Fruit fly (Drosophila melanogaster) whole organism, embryonic: Measurements from ENCODE around the gene CG11550.

ENCODE experiments used
- CG10209 ChIP-seq: fragments of 200-800 bp; sonication (Bioruptor generic); optimal IDR thresholded peaks from 3 replicates; lab custom pipeline; 2017; ENCODE audit warnings: missing biosample characterization, mild to moderate bottlenecking, missing genetic modification characterization, missing genetic modification reagents
- CG10565 ChIP-seq: fragments of 200-800 bp; sonication (Bioruptor generic); optimal IDR thresholded peaks from 3 replicates; lab custom pipeline; 2016; ENCODE audit warnings: missing biosample characterization, mild to moderate bottlenecking, missing genetic modification characterization
- CG1647 ChIP-seq: fragments of 200-800 bp; sonication (Bioruptor generic); optimal IDR thresholded peaks from 3 replicates; lab custom pipeline; 2016; ENCODE audit warnings: missing biosample characterization, missing genetic modification characterization
- CG16779 ChIP-seq: fragments of 200-800 bp; sonication (Bioruptor generic); IDR thresholded peaks from 2 replicates; pipeline ENCODE4 v1.3.6; 2022; ENCODE audit warnings: missing biosample characterization, missing genetic modification characterization
- CG16863 ChIP-seq: fragments of 200-800 bp; sonication (Bioruptor generic); optimal IDR thresholded peaks from 3 replicates; lab custom pipeline; 2016; ENCODE audit warnings: missing biosample characterization, missing genetic modification characterization
- CG17802 ChIP-seq: fragments of 200-800 bp; sonication (Bioruptor generic); optimal IDR thresholded peaks from 2 replicates; lab custom pipeline; 2018; ENCODE audit warnings: missing biosample characterization, mild to moderate bottlenecking, missing genetic modification characterization, moderate library complexity
- CG18262 ChIP-seq: fragments of 200-800 bp; optimal IDR thresholded peaks from 3 replicates; lab custom pipeline; 2019; ENCODE audit warnings: missing biosample characterization, mild to moderate bottlenecking, missing genetic modification characterization, moderate library complexity
- CG18599 ChIP-seq: fragments of 200-800 bp; sonication (Bioruptor generic); optimal IDR thresholded peaks from 3 replicates; lab custom pipeline; 2017; ENCODE audit warnings: missing biosample characterization, missing genetic modification characterization, mild to moderate bottlenecking, moderate library complexity, missing genetic modification reagents
- CG2120 ChIP-seq: fragments of 200-800 bp; sonication (Bioruptor generic); optimal IDR thresholded peaks from 3 replicates; lab custom pipeline; 2016; ENCODE audit warnings: missing biosample characterization, missing genetic modification characterization
- CG2678 ChIP-seq: fragments of 200-800 bp; sonication (Bioruptor generic); optimal IDR thresholded peaks from 3 replicates; lab custom pipeline; 2019; ENCODE audit warnings: missing biosample characterization, mild to moderate bottlenecking, missing genetic modification characterization, moderate library complexity
- CG30020 ChIP-seq: fragments of 200-800 bp; optimal IDR thresholded peaks from 2 replicates; lab custom pipeline; 2019; ENCODE audit warnings: missing biosample characterization, mild to moderate bottlenecking, missing genetic modification characterization, moderate library complexity
- CG30403 ChIP-seq: fragments of 200-800 bp; sonication (Bioruptor generic); optimal IDR thresholded peaks from 3 replicates; lab custom pipeline; 2016; ENCODE audit warnings: missing biosample characterization, missing genetic modification characterization
- CG31388 ChIP-seq: fragments of 200-800 bp; sonication (Bioruptor generic); optimal IDR thresholded peaks from 2 replicates; lab custom pipeline; 2016; ENCODE audit warnings: missing biosample characterization, missing genetic modification characterization
- CG7271 ChIP-seq: fragments of 200-800 bp; sonication (Bioruptor generic); optimal IDR thresholded peaks from 2 replicates; lab custom pipeline; 2018; ENCODE audit warnings: missing biosample characterization, mild to moderate bottlenecking, missing genetic modification characterization, moderate library complexity
- CG7839 ChIP-seq: fragments of 200-800 bp; sonication (Bioruptor generic); optimal IDR thresholded peaks from 3 replicates; lab custom pipeline; 2018; ENCODE audit warnings: missing biosample characterization, mild to moderate bottlenecking, missing genetic modification characterization, moderate library complexity
- CG7928 ChIP-seq: fragments of 200-800 bp; sonication (Bioruptor generic); optimal IDR thresholded peaks from 2 replicates; lab custom pipeline; 2017; ENCODE audit warnings: missing biosample characterization, mild to moderate bottlenecking, missing genetic modification characterization
- CG9609 ChIP-seq: fragments of 200-800 bp; sonication (Bioruptor generic); optimal IDR thresholded peaks from 3 replicates; lab custom pipeline; 2016; ENCODE audit warnings: missing biosample characterization, missing genetic modification characterization
- CG9797 ChIP-seq: fragments of 200-800 bp; sonication (Bioruptor generic); optimal IDR thresholded peaks from 3 replicates; lab custom pipeline; 2018; ENCODE audit warnings: missing biosample characterization, mild to moderate bottlenecking, missing genetic modification characterization
- CG9876 ChIP-seq: fragments of 200-800 bp; sonication (Bioruptor generic); optimal IDR thresholded peaks from 2 replicates; lab custom pipeline; 2016; ENCODE audit warnings: missing biosample characterization, missing genetic modification characterization
- CHES-1-like ChIP-seq: fragments of 200-800 bp; sonication (Bioruptor generic); optimal IDR thresholded peaks from 2 replicates; lab custom pipeline; 2016; ENCODE audit warnings: missing biosample characterization, missing genetic modification characterization
- Doc2 ChIP-seq: fragments of 200-800 bp; sonication (Bioruptor generic); IDR thresholded peaks from 2 replicates; pipeline ENCODE4 v1.3.6; 2022; ENCODE audit warnings: missing biosample characterization, missing genetic modification characterization
- Drgx ChIP-seq: fragments of 200-800 bp; sonication (Bioruptor generic); IDR thresholded peaks from 2 replicates; pipeline ENCODE4 v1.3.6; 2022; ENCODE audit warnings: missing biosample characterization, missing genetic modification characterization
- Fer2 ChIP-seq: fragments of 200-800 bp; sonication (Bioruptor generic); optimal IDR thresholded peaks from 2 replicates; lab custom pipeline; 2018; ENCODE audit warnings: missing biosample characterization, mild to moderate bottlenecking, missing genetic modification characterization, moderate library complexity
- Hmx ChIP-seq: fragments of 200-800 bp; sonication (Bioruptor generic); optimal IDR thresholded peaks from 2 replicates; lab custom pipeline; 2016; ENCODE audit warnings: missing biosample characterization, missing genetic modification characterization
- Lim3 ChIP-seq: fragments of 200-800 bp; sonication (Bioruptor generic); IDR thresholded peaks from 2 replicates; pipeline ENCODE4 v1.3.6; 2022; ENCODE audit warnings: missing biosample characterization, missing genetic modification characterization
- MBD-R2 ChIP-seq: fragments of 200-800 bp; sonication (Bioruptor generic); IDR thresholded peaks from 2 replicates; pipeline ENCODE4 v1.3.6; 2022; ENCODE audit warnings: missing biosample characterization, missing genetic modification characterization
- Nf-YC ChIP-seq: fragments of 200-800 bp; optimal IDR thresholded peaks from 3 replicates; lab custom pipeline; 2019; ENCODE audit warnings: missing biosample characterization, mild to moderate bottlenecking, missing genetic modification characterization, moderate library complexity
- NfI ChIP-seq: fragments of 200-800 bp; sonication (Bioruptor generic); optimal IDR thresholded peaks from 3 replicates; lab custom pipeline; 2018; ENCODE audit warnings: missing biosample characterization, mild to moderate bottlenecking, missing genetic modification characterization, moderate library complexity
- Poxn ChIP-seq: fragments of 200-800 bp; sonication (Bioruptor generic); IDR thresholded peaks from 2 replicates; pipeline ENCODE4 v1.3.6; 2022; ENCODE audit warnings: missing biosample characterization, missing genetic modification characterization
- Rfx ChIP-seq: fragments of 200-800 bp; sonication (Bioruptor generic); IDR thresholded peaks from 2 replicates; pipeline ENCODE4 v1.3.6; 2022; ENCODE audit warnings: missing biosample characterization, missing genetic modification characterization
- Sry-δ ChIP-seq: fragments of 200-800 bp; sonication (Bioruptor generic); optimal IDR thresholded peaks from 2 replicates; lab custom pipeline; 2016; ENCODE audit warnings: missing biosample characterization, missing genetic modification characterization
- Tbp ChIP-seq: fragments of >200 bp; optimal IDR thresholded peaks from 2 replicates; lab custom pipeline; 2018; ENCODE audit warnings: missing biosample characterization, missing genetic modification characterization
- bbx ChIP-seq: fragments of 200-800 bp; sonication (Bioruptor generic); IDR thresholded peaks from 2 replicates; pipeline ENCODE4 v1.3.6; 2022; ENCODE audit warnings: missing biosample characterization, missing genetic modification characterization; ENCODE audit not compliant: partially characterized antibody
- crol ChIP-seq: fragments of 200-800 bp; sonication (Bioruptor generic); IDR thresholded peaks from 2 replicates; pipeline ENCODE4 v1.3.6; 2022; ENCODE audit warnings: missing biosample characterization, missing genetic modification characterization
- ems ChIP-seq: fragments of 200-800 bp; sonication (Bioruptor generic); optimal IDR thresholded peaks from 3 replicates; lab custom pipeline; 2016; ENCODE audit warnings: missing biosample characterization, missing genetic modification characterization
- gem ChIP-seq: fragments of 200-800 bp; sonication (Bioruptor generic); optimal IDR thresholded peaks from 2 replicates; lab custom pipeline; 2019; ENCODE audit warnings: missing biosample characterization, mild to moderate bottlenecking, missing genetic modification characterization, moderate library complexity
- grau ChIP-seq: fragments of 200-800 bp; optimal IDR thresholded peaks from 3 replicates; lab custom pipeline; 2019; ENCODE audit warnings: missing biosample characterization, mild to moderate bottlenecking, missing genetic modification characterization, moderate library complexity
- gro ChIP-seq: fragments of 200-800 bp; sonication (Bioruptor generic); optimal IDR thresholded peaks from 2 replicates; lab custom pipeline; 2016; ENCODE audit warnings: missing biosample characterization, missing genetic modification characterization
- lab ChIP-seq: fragments of 200-800 bp; sonication (Bioruptor generic); optimal IDR thresholded peaks from 3 replicates; lab custom pipeline; 2017; ENCODE audit warnings: missing biosample characterization, missing genetic modification characterization, mild to moderate bottlenecking, moderate library complexity, missing genetic modification reagents
- nerfin-1 ChIP-seq: fragments of 200-800 bp; sonication (Bioruptor generic); optimal IDR thresholded peaks from 3 replicates; lab custom pipeline; 2019; ENCODE audit warnings: missing biosample characterization, mild to moderate bottlenecking, missing genetic modification characterization, moderate library complexity
- org-1 ChIP-seq: fragments of 200-800 bp; sonication (Bioruptor generic); optimal IDR thresholded peaks from 2 replicates; lab custom pipeline; 2017; ENCODE audit warnings: missing biosample characterization, missing genetic modification characterization
- pfk ChIP-seq: fragments of 200-800 bp; sonication (Bioruptor generic); optimal IDR thresholded peaks from 2 replicates; lab custom pipeline; 2018; ENCODE audit warnings: missing biosample characterization, mild to moderate bottlenecking, missing genetic modification characterization, moderate library complexity
- sens ChIP-seq: fragments of 200-800 bp; sonication (Bioruptor generic); peaks from one replicate; lab custom pipeline; 2016; ENCODE audit warnings: missing biosample characterization, missing genetic modification characterization
- sqz ChIP-seq: fragments of 200-800 bp; sonication (Bioruptor generic); optimal IDR thresholded peaks from 3 replicates; lab custom pipeline; 2018; ENCODE audit warnings: missing biosample characterization, mild to moderate bottlenecking, missing genetic modification characterization
- tx ChIP-seq: fragments of 200-800 bp; sonication (Bioruptor generic); optimal IDR thresholded peaks from 2 replicates; lab custom pipeline; 2016; ENCODE audit warnings: missing biosample characterization, missing genetic modification characterization
- vvl ChIP-seq: fragments of 200-800 bp; sonication (Bioruptor generic); IDR thresholded peaks from 2 replicates; pipeline ENCODE4 v1.3.6; 2022; ENCODE audit warnings: missing biosample characterization, missing genetic modification characterization

CG11550 gene

dm6 chr3R:31636501-31636900 lies 43.2 kb downstream of the CG11550 start (continued):
- peak; percentile 80 for TF ChIP-seq CG18599 (GFP tag; lab: Kevin White, UChicago)
- no peak for TF ChIP-seq CG7928
- TF ChIP-seq gro (GFP tag; lab: Kevin White, UChicago): peak; percentile 47
- TF ChIP-seq CG18262 (tag; lab: Kevin White, UChicago): no peak
- peak; percentile 51 for TF ChIP-seq gem (tag; lab: Kevin White, UChicago)
- no peak for TF ChIP-seq org-1 (GFP tag; lab: Kevin White, UChicago)
- peak; percentile 75 for TF ChIP-seq CG2120 (GFP tag; lab: Kevin White, UChicago)
- TF ChIP-seq NfI: peak; percentile 39
- no peak for TF ChIP-seq pfk (GFP tag; lab: Kevin White, UChicago)
- peak; percentile 34 for TF ChIP-seq CG9609
- TF ChIP-seq CG30020 (tag; lab: Kevin White, UChicago): no peak
- TF ChIP-seq CG10565: no peak
- TF ChIP-seq lab: peak; percentile 80
- TF ChIP-seq CG9876 (GFP tag; lab: Kevin White, UChicago): peak; percentile 21
- TF ChIP-seq MBD-R2 (GFP tag; lab: Robert Waterston, UW): peak; percentile 16; the same call in 1 of the 2 replicates
- peak; percentile 70 for TF ChIP-seq sens (GFP tag; lab: Kevin White, UChicago)
- peak; percentile 12 for TF ChIP-seq CG10209 (GFP tag; lab: Kevin White, UChicago)
- no peak for TF ChIP-seq CG16779 (GFP tag; lab: Robert Waterston, UW)
- no peak for TF ChIP-seq CHES-1-like
- TF ChIP-seq CG7271: no peak
- no peak for TF ChIP-seq CG16863 (GFP tag; lab: Kevin White, UChicago)
- TF ChIP-seq bbx (GFP tag; lab: Robert Waterston, UW): no peak
- no peak for TF ChIP-seq Sry-δ (GFP tag; lab: Kevin White, UChicago)
- no peak for TF ChIP-seq Fer2 (tag; lab: Kevin White, UChicago)
- no peak for TF ChIP-seq Hmx
- no peak for TF ChIP-seq nerfin-1 (tag; lab: Kevin White, UChicago)
- no peak for TF ChIP-seq CG17802 (tag; lab: Kevin White, UChicago)
- no peak for TF ChIP-seq Doc2 (GFP tag; lab: Robert Waterston, UW)
- no peak for TF ChIP-seq CG9797
- TF ChIP-seq CG31388 (GFP tag; lab: Kevin White, UChicago): no peak
- peak; percentile 51 for TF ChIP-seq grau
- TF ChIP-seq Rfx (GFP tag; lab: Robert Waterston, UW): peak; percentile 42
- TF ChIP-seq Tbp (GFP tag; lab: Kevin White, UChicago): no peak
- no peak for TF ChIP-seq Poxn (GFP tag; lab: Robert Waterston, UW)
- peak; percentile 53 for TF ChIP-seq CG2678 (tag; lab: Kevin White, UChicago)
- peak; percentile 32; the same call in 1 of the 2 replicates for TF ChIP-seq vvl (GFP tag; lab: Robert Waterston, UW)
- peak; percentile 2 for TF ChIP-seq tx
- TF ChIP-seq CG30403 (GFP tag; lab: Kevin White, UChicago): no peak
- TF ChIP-seq sqz (GFP tag; lab: Kevin White, UChicago): no peak
- TF ChIP-seq Drgx (GFP tag; lab: Robert Waterston, UW): no peak
- peak; percentile 47 for TF ChIP-seq CG7839 (tag; lab: Kevin White, UChicago)
- no peak for TF ChIP-seq crol (GFP tag; lab: Robert Waterston, UW)
- no peak for TF ChIP-seq Lim3 (GFP tag; lab: Robert Waterston, UW)
- TF ChIP-seq CG1647 (GFP tag; lab: Kevin White, UChicago): peak; percentile 3
- TF ChIP-seq Nf-YC (tag; lab: Kevin White, UChicago): no peak
- TF ChIP-seq ems (GFP tag; lab: Kevin White, UChicago): no peak
